Fruit fly (Drosophila melanogaster) whole organism, embryonic: ENCODE results near the gene CG11699.

Experiments
- B-H2 ChIP-seq: fragments of 200-800 bp; sonication (Bioruptor generic); optimal IDR thresholded peaks from 2 replicates; lab custom pipeline; 2018; ENCODE audit warnings: missing biosample characterization, mild to moderate bottlenecking, missing genetic modification characterization
- CG10321 ChIP-seq: fragments of 200-800 bp; sonication (Bioruptor generic); IDR thresholded peaks from 2 replicates; pipeline ENCODE4 v1.3.6; 2022; ENCODE audit warnings: missing biosample characterization, missing genetic modification characterization
- CG11093 ChIP-seq: fragments of 200-800 bp; sonication (Bioruptor generic); IDR thresholded peaks from 3 replicates; pipeline ENCODE4 v1.3.6; 2022; ENCODE audit warnings: missing biosample characterization, missing genetic modification characterization
- CG12942 ChIP-seq: fragments of 200-800 bp; sonication (Bioruptor generic); optimal IDR thresholded peaks from 3 replicates; lab custom pipeline; 2016; ENCODE audit warnings: missing biosample characterization, missing genetic modification characterization
- CG13287 ChIP-seq: fragments of 200-800 bp; sonication (Bioruptor generic); IDR thresholded peaks from 2 replicates; pipeline ENCODE4 v1.3.6; 2022; ENCODE audit warnings: missing biosample characterization, missing genetic modification characterization; ENCODE audit not compliant: partially characterized antibody
- CG14710 ChIP-seq: fragments of 200-800 bp; sonication (Bioruptor generic); optimal IDR thresholded peaks from 3 replicates; lab custom pipeline; 2019; ENCODE audit warnings: missing biosample characterization, mild to moderate bottlenecking, missing genetic modification characterization, moderate library complexity
- CG15011 ChIP-seq: fragments of 200-800 bp; sonication (Bioruptor generic); optimal IDR thresholded peaks from 3 replicates; lab custom pipeline; 2018; ENCODE audit warnings: missing biosample characterization, mild to moderate bottlenecking, missing genetic modification characterization
- CG18262 ChIP-seq: fragments of 200-800 bp; optimal IDR thresholded peaks from 3 replicates; lab custom pipeline; 2019; ENCODE audit warnings: missing biosample characterization, mild to moderate bottlenecking, missing genetic modification characterization, moderate library complexity
- CG31365 ChIP-seq: fragments of 200-800 bp; sonication (Bioruptor generic); optimal IDR thresholded peaks from 2 replicates; lab custom pipeline; 2018; ENCODE audit warnings: missing biosample characterization, mild to moderate bottlenecking, missing genetic modification characterization
- CG32532 ChIP-seq: fragments of 200-800 bp; sonication (Bioruptor generic); IDR thresholded peaks from 2 replicates; pipeline ENCODE4 v1.3.6; 2022; ENCODE audit warnings: missing biosample characterization, missing genetic modification characterization
- CG3838 ChIP-seq: fragments of 200-800 bp; sonication (Bioruptor generic); optimal IDR thresholded peaks from 3 replicates; lab custom pipeline; 2016; ENCODE audit warnings: missing biosample characterization, missing genetic modification characterization
- CG3995 ChIP-seq: fragments of 200-800 bp; sonication (Bioruptor generic); optimal IDR thresholded peaks from 3 replicates; lab custom pipeline; 2016; ENCODE audit warnings: missing biosample characterization, missing genetic modification characterization
- CG4360 ChIP-seq: fragments of 200-800 bp; sonication (Bioruptor generic); IDR thresholded peaks from 2 replicates; pipeline ENCODE4 v1.3.6; 2022; ENCODE audit warnings: missing biosample characterization, missing genetic modification characterization
- CG4404 ChIP-seq: fragments of 200-800 bp; sonication (Bioruptor generic); IDR thresholded peaks from 2 replicates; pipeline ENCODE4 v1.3.6; 2022; ENCODE audit warnings: missing biosample characterization, missing genetic modification characterization
- CG4424 ChIP-seq: fragments of 200-800 bp; sonication (Bioruptor generic); optimal IDR thresholded peaks from 3 replicates; lab custom pipeline; 2016; ENCODE audit warnings: missing biosample characterization, missing genetic modification characterization
- CG6654 ChIP-seq: fragments of 200-800 bp; sonication (Bioruptor generic); optimal IDR thresholded peaks from 2 replicates; lab custom pipeline; 2017; ENCODE audit warnings: missing biosample characterization, mild to moderate bottlenecking, missing genetic modification characterization
- CG9215 ChIP-seq: fragments of 200-800 bp; sonication (Bioruptor generic); IDR thresholded peaks from 2 replicates; pipeline ENCODE4 v1.3.6; 2022; ENCODE audit warnings: missing biosample characterization, missing genetic modification characterization
- Camta ChIP-seq: fragments of 200-800 bp; sonication (Bioruptor generic); optimal IDR thresholded peaks from 2 replicates; lab custom pipeline; 2016; ENCODE audit warnings: missing biosample characterization, missing genetic modification characterization
- D ChIP-seq, 2 experiments: fragments of 200-800 bp in 1 of 2; fragments of >200 bp in 1 of 2; sonication (Bioruptor generic) in 1 of 2; optimal IDR thresholded peaks; 2 replicates in 1 of 2; 3 replicates in 1 of 2; lab custom pipeline; 2017; ENCODE audit warnings: mild to moderate bottlenecking in 1 of 2, missing biosample characterization in 1 of 2, missing genetic modification characterization in 1 of 2, missing genetic modification reagents in 1 of 2
- Dll ChIP-seq: fragments of 200-800 bp; sonication (Bioruptor generic); IDR thresholded peaks from 4 replicates; pipeline ENCODE4 v1.3.6; 2022; ENCODE audit warnings: missing biosample characterization, missing genetic modification characterization; ENCODE audit not compliant: partially characterized antibody
- E2f2 ChIP-seq: fragments of 200-800 bp; sonication (Bioruptor generic); IDR thresholded peaks from 2 replicates; pipeline ENCODE4 v1.3.6; 2022; ENCODE audit warnings: missing biosample characterization, missing genetic modification characterization
- GATAe ChIP-seq: fragments of 200-800 bp; sonication (Bioruptor generic); conservative IDR thresholded peaks from 2 replicates; pipeline ENCODE4 v1.3.6; 2022; ENCODE audit warnings: missing biosample characterization, missing genetic modification characterization
- Hr51 ChIP-seq, 2 experiments: fragments of 200-800 bp; sonication (Bioruptor generic); optimal IDR thresholded peaks; 2 replicates in 1 of 2; 3 replicates in 1 of 2; lab custom pipeline; 2016 to 2018; ENCODE audit warnings: missing biosample characterization in 2 of 2, missing genetic modification characterization in 2 of 2, mild to moderate bottlenecking in 1 of 2, moderate library complexity in 1 of 2
- Lhr ChIP-seq: fragments of 200-800 bp; sonication (Bioruptor generic); optimal IDR thresholded peaks from 3 replicates; lab custom pipeline; 2017; ENCODE audit warnings: mild to moderate bottlenecking, missing biosample characterization, missing genetic modification reagents, missing genetic modification characterization
- MBD-R2 ChIP-seq: fragments of 200-800 bp; sonication (Bioruptor generic); IDR thresholded peaks from 2 replicates; pipeline ENCODE4 v1.3.6; 2022; ENCODE audit warnings: missing biosample characterization, missing genetic modification characterization
- NK7.1 ChIP-seq: fragments of 200-800 bp; sonication (Bioruptor generic); optimal IDR thresholded peaks from 3 replicates; lab custom pipeline; 2016; ENCODE audit warnings: missing biosample characterization, missing genetic modification characterization
- Scr ChIP-seq: fragments of 200-800 bp; sonication (Bioruptor generic); IDR thresholded peaks from 2 replicates; pipeline ENCODE4 v1.3.6; 2022; ENCODE audit warnings: missing biosample characterization, missing genetic modification characterization; ENCODE audit not compliant: partially characterized antibody
- Side ChIP-seq: fragments of 200-800 bp; sonication (Bioruptor generic); optimal IDR thresholded peaks from 2 replicates; lab custom pipeline; 2016; ENCODE audit warnings: missing biosample characterization, missing genetic modification characterization
- Six4 ChIP-seq: fragments of 200-800 bp; sonication (Bioruptor generic); optimal IDR thresholded peaks from 2 replicates; lab custom pipeline; 2016; ENCODE audit warnings: missing biosample characterization, missing genetic modification characterization
- gro ChIP-seq: fragments of 200-800 bp; sonication (Bioruptor generic); optimal IDR thresholded peaks from 2 replicates; lab custom pipeline; 2016; ENCODE audit warnings: missing biosample characterization, missing genetic modification characterization
- ind ChIP-seq: fragments of 200-800 bp; sonication (Bioruptor generic); optimal IDR thresholded peaks from 3 replicates; lab custom pipeline; 2016; ENCODE audit warnings: missing biosample characterization, missing genetic modification characterization
- kay ChIP-seq: fragments of 200-800 bp; sonication (Bioruptor generic); optimal IDR thresholded peaks from 2 replicates; lab custom pipeline; 2016; ENCODE audit warnings: missing biosample characterization, missing genetic modification characterization
- kni ChIP-seq: fragments of 200-800 bp; sonication (Bioruptor generic); optimal IDR thresholded peaks from 3 replicates; lab custom pipeline; 2017; ENCODE audit warnings: mild to moderate bottlenecking, missing biosample characterization, missing genetic modification reagents, missing genetic modification characterization
- nom ChIP-seq: fragments of 200-800 bp; sonication (Bioruptor generic); optimal IDR thresholded peaks from 2 replicates; lab custom pipeline; 2017; ENCODE audit warnings: missing biosample characterization, missing genetic modification characterization, mild to moderate bottlenecking, moderate library complexity, missing genetic modification reagents
- odd ChIP-seq: fragments of 200-800 bp; sonication (Bioruptor generic); optimal IDR thresholded peaks from 2 replicates; lab custom pipeline; 2017; ENCODE audit warnings: missing biosample characterization, mild to moderate bottlenecking, missing genetic modification characterization
- pfk ChIP-seq: fragments of 200-800 bp; sonication (Bioruptor generic); optimal IDR thresholded peaks from 2 replicates; lab custom pipeline; 2018; ENCODE audit warnings: missing biosample characterization, mild to moderate bottlenecking, missing genetic modification characterization, moderate library complexity
- prd ChIP-seq, 3 experiments: fragments of >200 bp in 2 of 3; fragments of 200-800 bp in 1 of 3; sonication (Bioruptor generic) in 1 of 3; optimal IDR thresholded peaks in 2 of 3; IDR thresholded peaks in 1 of 3; 2 replicates in 2 of 3; 3 replicates in 1 of 3; pipeline versions ENCODE4 v1.3.6 to Lab custom; 2017 to 2022; ENCODE audit warnings: missing biosample characterization in 1 of 3, missing genetic modification characterization in 1 of 3
- sr ChIP-seq: fragments of 200-800 bp; sonication (Bioruptor generic); IDR thresholded peaks from 3 replicates; pipeline ENCODE4 v1.3.6; 2022; ENCODE audit warnings: missing biosample characterization, missing genetic modification characterization
- stc ChIP-seq: fragments of 200-800 bp; sonication (Bioruptor generic); IDR thresholded peaks from 2 replicates; pipeline ENCODE4 v1.3.6; 2022; ENCODE audit warnings: missing biosample characterization, missing genetic modification characterization
- sug ChIP-seq: fragments of 200-800 bp; optimal IDR thresholded peaks from 2 replicates; lab custom pipeline; 2019; ENCODE audit warnings: missing biosample characterization, mild to moderate bottlenecking, missing genetic modification characterization, moderate library complexity
- toy ChIP-seq: fragments of 200-800 bp; sonication (Bioruptor generic); IDR thresholded peaks from 2 replicates; pipeline ENCODE4 v1.3.6; 2022; ENCODE audit warnings: missing biosample characterization, missing genetic modification characterization
- trh ChIP-seq: fragments of 200-800 bp; sonication (Bioruptor generic); optimal IDR thresholded peaks from 2 replicates; lab custom pipeline; 2016; ENCODE audit warnings: missing biosample characterization, missing genetic modification characterization
- tup ChIP-seq: fragments of 200-800 bp; sonication (Bioruptor generic); optimal IDR thresholded peaks from 2 replicates; lab custom pipeline; 2016; ENCODE audit warnings: missing biosample characterization, mild to moderate bottlenecking, missing genetic modification characterization, moderate library complexity
- tx ChIP-seq: fragments of 200-800 bp; sonication (Bioruptor generic); optimal IDR thresholded peaks from 2 replicates; lab custom pipeline; 2016; ENCODE audit warnings: missing biosample characterization, missing genetic modification characterization
- wdn ChIP-seq: fragments of 200-800 bp; sonication (Bioruptor generic); IDR thresholded peaks from 2 replicates; pipeline ENCODE4 v1.3.6; 2022; ENCODE audit warnings: missing biosample characterization, missing genetic modification characterization
- z ChIP-seq: fragments of 200-800 bp; sonication (Bioruptor generic); IDR thresholded peaks from 3 replicates; pipeline ENCODE4 v1.3.6; 2022; ENCODE audit warnings: missing biosample characterization, missing genetic modification characterization
- zfh2 ChIP-seq: fragments of 200-800 bp; sonication (Bioruptor generic); optimal IDR thresholded peaks from 2 replicates; lab custom pipeline; 2016; ENCODE audit warnings: missing biosample characterization, missing genetic modification characterization

The CG11699 gene

DNA sequence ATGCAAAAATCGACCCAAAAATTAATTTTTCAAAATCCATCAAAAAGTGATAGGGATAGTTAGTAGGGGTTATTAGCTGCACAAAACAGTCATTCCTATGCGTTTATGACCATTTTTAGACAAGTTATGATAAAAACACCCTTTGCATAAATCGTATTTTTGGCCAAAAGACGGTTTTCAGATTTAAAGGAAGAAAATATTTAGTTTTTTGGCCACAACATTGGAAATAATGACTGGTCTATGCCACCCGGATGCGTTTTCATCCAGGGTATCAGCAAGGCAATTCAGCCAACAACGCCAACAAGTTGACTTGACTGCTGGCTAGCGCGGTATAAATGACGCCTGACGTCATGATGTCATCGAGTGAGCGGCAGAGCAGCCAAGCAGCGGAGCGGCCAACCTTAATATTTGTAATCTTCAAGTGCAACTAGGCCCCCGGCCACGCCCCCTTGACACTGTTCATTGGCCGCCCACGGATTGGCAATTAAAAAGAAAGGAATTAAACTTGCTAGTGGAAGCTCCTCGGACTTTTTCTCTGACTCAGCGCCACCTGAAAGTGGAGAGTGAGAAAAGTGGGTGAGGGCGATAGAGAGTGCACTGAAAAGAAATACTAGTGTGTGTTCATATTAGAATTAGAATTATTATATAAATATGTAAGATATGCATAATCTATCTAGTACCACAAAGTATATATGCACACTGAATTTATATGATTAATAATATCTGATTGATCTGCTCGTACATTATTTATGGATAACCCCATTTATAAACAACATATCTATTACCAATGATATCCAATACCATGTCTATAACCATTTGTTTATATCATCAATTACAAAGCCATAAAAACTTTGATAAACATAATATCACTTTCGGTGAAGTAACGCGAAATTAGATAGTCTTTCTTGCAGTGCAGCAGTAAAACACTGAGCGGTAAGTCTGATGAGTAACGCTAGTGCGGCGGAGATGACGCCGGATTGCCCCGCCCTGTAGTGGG, 10.4 kb upstream of the CG11699 start (continued):
- TF ChIP-seq tup (GFP tag; lab: Kevin White, UChicago) (no peak), CG3838 (GFP tag; lab: Kevin White, UChicago) (peak; percentile 2), CG18262 (peak; percentile 87), z (no peak), CG32532 (GFP tag; lab: Robert Waterston, UW) (peak; percentile 82), MBD-R2 (GFP tag; lab: Robert Waterston, UW) (no peak), CG11093 (GFP tag; lab: Robert Waterston, UW) (peak; percentile 45; the same call in 1 of the 3 replicates), D (optimal IDR thresholded peaks at IDR 0.05; lab: Kevin White, UChicago) (no peak), D (GFP tag; optimal IDR thresholded peaks at IDR 0.05; lab: Kevin White, UChicago) (peak; percentile 76), CG14710 (peak; percentile 68), sug (tag; lab: Kevin White, UChicago) (peak; percentile 88), CG15011 (GFP tag; lab: Kevin White, UChicago) (peak; percentile 82), tx (GFP tag; lab: Kevin White, UChicago) (peak; percentile 7), CG4360 (GFP tag; lab: Robert Waterston, UW) (no peak), E2f2 (GFP tag; lab: Robert Waterston, UW) (peak; percentile 44; the same call in 1 of the 2 replicates), ind (GFP tag; lab: Kevin White, UChicago) (peak; percentile 75), pfk (GFP tag; lab: Kevin White, UChicago) (no peak), CG13287 (GFP tag; lab: Robert Waterston, UW) (no peak), CG12942 (peak; percentile 56), trh (GFP tag; lab: Kevin White, UChicago) (no peak), kni (peak; percentile 58), zfh2 (GFP tag; lab: Kevin White, UChicago) (peak; percentile 48), odd (GFP tag; lab: Kevin White, UChicago) (peak; percentile 86), kay (GFP tag; lab: Kevin White, UChicago) (peak; percentile 80), CG9215 (GFP tag; lab: Robert Waterston, UW) (peak; percentile 76), Side (GFP tag; lab: Kevin White, UChicago) (peak; percentile 4), Lhr (GFP tag; lab: Kevin White, UChicago) (peak; percentile 37), CG10321 (no peak; the same call in 1 of the 2 replicates), nom (peak; percentile 76), NK7.1 (GFP tag; lab: Kevin White, UChicago) (no peak), GATAe (GFP tag; lab: Robert Waterston, UW) (no peak), Hr51 (GFP tag; optimal IDR thresholded peaks at IDR 0.05; lab: Kevin White, UChicago) (peak in 1 of 2 experiments; percentile 94), sr (GFP tag; lab: Robert Waterston, UW) (no peak), prd (optimal IDR thresholded peaks at IDR 0.05; lab: Kevin White, UChicago) (no peak), prd (GFP tag; IDR thresholded peaks at IDR 0.05; lab: Robert Waterston, UW) (peak; percentile 64; the same call in 2 of the 3 replicates), wdn (peak; percentile 38; the same call in 1 of the 2 replicates), Camta (GFP tag; lab: Kevin White, UChicago) (peak; percentile 8), Six4 (GFP tag; lab: Kevin White, UChicago) (peak; percentile 68), CG6654 (peak; percentile 57), stc (GFP tag; lab: Robert Waterston, UW) (peak; percentile 46; the same call in 1 of the 2 replicates), gro (GFP tag; lab: Kevin White, UChicago) (no peak), CG3995 (peak; percentile 44), CG4404 (0 out of 2 replicates have a peak, but pooled peaks have one; percentile 17), CG4424 (peak; percentile 79), B-H2 (GFP tag; lab: Kevin White, UChicago) (peak; percentile 55), CG31365 (tag; lab: Kevin White, UChicago) (peak; percentile 33), Scr (GFP tag; lab: Robert Waterston, UW) (no peak), Dll (GFP tag; lab: Robert Waterston, UW) (no peak), toy (GFP tag; lab: Robert Waterston, UW) (0 out of 2 replicates have a peak, but pooled peaks have one; percentile 21)
